Worm (Caenorhabditis elegans) whole organism, early embryonic: ENCODE data around the gene K10G4.5.

Source experiments
- B0310.2 ChIP-seq: sonication (generic microtip); optimal IDR thresholded peaks from 2 replicates; lab custom pipeline; 2016; ENCODE audit warnings: mild to moderate bottlenecking, missing genetic modification characterization, missing compliant biosample characterization
- F13C5.2 ChIP-seq: sonication (generic microtip); optimal IDR thresholded peaks from 2 replicates; lab custom pipeline; 2017; ENCODE audit warnings: mild to moderate bottlenecking, missing genetic modification characterization, inconsistent platforms, missing compliant biosample characterization
- aly-1 ChIP-seq: sonication (generic microtip); optimal IDR thresholded peaks from 2 replicates; lab custom pipeline; 2016; ENCODE audit warnings: missing genetic modification characterization, missing compliant biosample characterization
- ama-1 ChIP-seq: fragments of 150-350 bp; optimal IDR thresholded peaks from 2 replicates; lab custom pipeline; 2014
- ceh-13 ChIP-seq: fragments of 200-800 bp; sonication (Bioruptor generic); optimal IDR thresholded peaks from 2 replicates; lab custom pipeline; 2018; ENCODE audit warnings: mild to moderate bottlenecking, missing genetic modification characterization, missing compliant biosample characterization
- ceh-36 ChIP-seq: sonication (generic microtip); optimal IDR thresholded peaks from 2 replicates; lab custom pipeline; 2016; ENCODE audit warnings: missing genetic modification characterization, inconsistent platforms, missing compliant biosample characterization
- ets-7 ChIP-seq: sonication (generic microtip); optimal IDR thresholded peaks from 2 replicates; lab custom pipeline; 2016; ENCODE audit warnings: missing genotype, missing genetic modification characterization, missing compliant biosample characterization
- flt-1 ChIP-seq: fragments of 200-800 bp; sonication (Bioruptor generic); IDR thresholded peaks from 2 replicates; pipeline ENCODE4 v1.3.6; 2022; ENCODE audit warnings: missing genetic modification characterization, missing compliant biosample characterization
- hmbx-1 ChIP-seq: sonication (generic microtip); optimal IDR thresholded peaks from 2 replicates; lab custom pipeline; 2016; ENCODE audit warnings: mild to moderate bottlenecking, missing genetic modification characterization, missing compliant biosample characterization
- hmg-4 ChIP-seq: fragments of 200-800 bp; sonication (Bioruptor generic); optimal IDR thresholded peaks from 2 replicates; lab custom pipeline; 2018; ENCODE audit warnings: mild to moderate bottlenecking, missing genetic modification characterization, missing compliant biosample characterization
- hnd-1 ChIP-seq: sonication (generic microtip); optimal IDR thresholded peaks from 2 replicates; lab custom pipeline; 2016; ENCODE audit warnings: missing genetic modification characterization, missing compliant biosample characterization
- pes-1 ChIP-seq: fragments of 200-800 bp; sonication (Bioruptor generic); IDR thresholded peaks from 2 replicates; pipeline ENCODE4 v1.3.6; 2022; ENCODE audit warnings: missing genetic modification reagents, missing genetic modification characterization, missing compliant biosample characterization
- scrt-1 ChIP-seq: fragments of 200-800 bp; sonication (Bioruptor generic); IDR thresholded peaks from 2 replicates; pipeline ENCODE4 v1.3.6; 2022; ENCODE audit warnings: missing genetic modification characterization, missing compliant biosample characterization
- sea-1 ChIP-seq: fragments of 200-800 bp; sonication (Bioruptor generic); conservative IDR thresholded peaks from 2 replicates; pipeline ENCODE4 v1.3.6; 2022; ENCODE audit warnings: missing genetic modification characterization, missing compliant biosample characterization
- tbx-11 ChIP-seq: fragments of 200-800 bp; sonication (Bioruptor generic); IDR thresholded peaks from 2 replicates; pipeline ENCODE4 v1.3.6; 2022; ENCODE audit warnings: missing genetic modification characterization, missing compliant biosample characterization
- tbx-37 ChIP-seq: fragments of 200-800 bp; sonication (Bioruptor generic); conservative IDR thresholded peaks from 2 replicates; pipeline ENCODE4 v1.3.6; 2022; ENCODE audit warnings: missing genetic modification reagents, missing genetic modification characterization, missing compliant biosample characterization
- tra-4 ChIP-seq: sonication (generic microtip); optimal IDR thresholded peaks from 2 replicates; lab custom pipeline; 2017; ENCODE audit warnings: missing genetic modification characterization, missing compliant biosample characterization

Gene K10G4.5

DNA sequence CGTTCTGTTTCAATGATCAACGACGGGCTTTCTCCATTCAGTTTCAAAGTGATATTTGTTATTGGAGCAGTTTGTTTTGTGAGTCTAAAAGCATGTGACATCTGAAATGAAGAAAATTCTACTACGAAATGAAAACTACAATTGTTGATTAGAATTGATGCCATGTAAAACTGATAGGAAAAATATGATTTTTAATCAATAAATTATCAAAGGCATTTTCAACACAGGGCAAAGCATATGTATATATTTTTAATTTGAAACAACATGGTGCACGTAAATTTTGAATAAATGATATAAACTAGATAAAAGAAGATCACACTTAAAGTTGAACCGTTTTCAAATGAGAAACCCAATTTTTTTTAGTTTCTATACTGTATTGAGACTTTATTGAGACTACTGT is at the start of gene K10G4.5:
K10G4.5 (minus strand) TSS at position 101 of the 400 bp plus-strand sequence.
- TF ChIP-seq ceh-13 (GFP tag; lab: Kevin White, UChicago) = no peak

DNA sequence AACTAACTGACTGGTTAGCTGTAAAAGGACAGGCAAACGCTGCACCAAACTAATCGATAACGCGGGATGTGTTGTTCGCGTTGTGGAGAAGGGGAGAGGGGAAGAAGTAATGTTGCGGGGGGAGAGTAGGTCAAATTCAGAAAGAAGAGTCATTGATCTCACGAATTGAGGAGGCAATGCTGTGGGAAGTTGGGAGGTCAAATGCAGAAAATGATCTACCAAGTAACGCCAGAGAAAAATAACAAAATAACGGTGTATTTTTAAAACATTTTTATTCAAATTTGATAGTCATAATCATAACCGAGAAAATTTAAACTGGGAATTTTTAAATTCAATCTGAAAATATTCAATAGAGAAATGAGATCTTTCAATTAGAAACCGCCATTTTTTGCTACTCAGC is 48.8 kb upstream of the K10G4.5 start, which contains the start of gene lsy-27:
lsy-27 (minus strand) TSS at position 101 of the 400 bp plus-strand sequence.
- no peak for TF ChIP-seq F13C5.2 (tag; lab: Kevin White, UChicago)
- TF ChIP-seq hmbx-1 (tag; lab: Kevin White, UChicago) = no peak
- no peak for TF ChIP-seq ceh-13 (GFP tag; lab: Kevin White, UChicago)
- no peak for TF ChIP-seq ama-1 (lab: Kevin White, UChicago)
- no peak for TF ChIP-seq ets-7 (tag; lab: Kevin White, UChicago)
- no peak for TF ChIP-seq pes-1 (GFP tag; lab: Robert Waterston, UW)
- no peak for TF ChIP-seq aly-1 (tag; lab: Kevin White, UChicago)
- no peak for TF ChIP-seq tbx-37 (GFP tag; lab: Robert Waterston, UW)
- TF ChIP-seq flt-1 (GFP tag; lab: Robert Waterston, UW) = no peak
- TF ChIP-seq B0310.2 (tag; lab: Kevin White, UChicago) = no peak
- no peak for TF ChIP-seq tbx-11 (GFP tag; lab: Robert Waterston, UW)
- no peak for TF ChIP-seq sea-1 (GFP tag; lab: Robert Waterston, UW)
- TF ChIP-seq ceh-36 (tag; lab: Kevin White, UChicago) = no peak
- TF ChIP-seq scrt-1 (GFP tag; lab: Robert Waterston, UW) = no peak
- TF ChIP-seq tra-4 (tag; lab: Kevin White, UChicago) = no peak
- no peak for TF ChIP-seq hnd-1 (tag; lab: Kevin White, UChicago)
- TF ChIP-seq hmg-4 (GFP tag; lab: Kevin White, UChicago) = no peak

DNA sequence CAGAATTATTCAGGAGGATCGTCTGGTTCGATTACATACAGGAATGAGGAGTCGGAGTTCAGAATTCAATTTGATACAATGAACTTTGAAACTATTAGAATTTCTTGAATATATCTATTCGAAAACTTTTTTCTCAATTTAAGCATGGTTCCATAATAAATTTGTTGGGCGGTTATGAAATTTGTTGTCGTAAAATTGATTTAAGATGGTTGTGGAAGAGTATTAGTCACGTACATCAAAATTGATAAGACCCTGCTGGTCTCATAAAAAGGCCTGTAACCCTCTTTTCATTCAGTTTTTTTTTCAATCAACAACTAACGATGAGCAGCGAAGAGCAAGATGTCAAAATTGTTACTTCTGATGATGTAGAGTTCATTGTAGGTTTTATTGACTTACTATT is 46.3 kb upstream of the K10G4.5 start, which contains the start of gene skr-5:
skr-5 (plus strand) TSS at position 301 of the 400 bp plus-strand sequence.
- TF ChIP-seq tbx-11 (GFP tag; lab: Robert Waterston, UW) (no peak), ceh-13 (GFP tag; lab: Kevin White, UChicago) (no peak), ets-7 (tag; lab: Kevin White, UChicago) (no peak), B0310.2 (tag; lab: Kevin White, UChicago) (no peak), ama-1 (lab: Kevin White, UChicago) (no peak), F13C5.2 (tag; lab: Kevin White, UChicago) (no peak), flt-1 (GFP tag; lab: Robert Waterston, UW) (no peak), ceh-36 (tag; lab: Kevin White, UChicago) (no peak), scrt-1 (GFP tag; lab: Robert Waterston, UW) (no peak), pes-1 (GFP tag; lab: Robert Waterston, UW) (no peak)

DNA sequence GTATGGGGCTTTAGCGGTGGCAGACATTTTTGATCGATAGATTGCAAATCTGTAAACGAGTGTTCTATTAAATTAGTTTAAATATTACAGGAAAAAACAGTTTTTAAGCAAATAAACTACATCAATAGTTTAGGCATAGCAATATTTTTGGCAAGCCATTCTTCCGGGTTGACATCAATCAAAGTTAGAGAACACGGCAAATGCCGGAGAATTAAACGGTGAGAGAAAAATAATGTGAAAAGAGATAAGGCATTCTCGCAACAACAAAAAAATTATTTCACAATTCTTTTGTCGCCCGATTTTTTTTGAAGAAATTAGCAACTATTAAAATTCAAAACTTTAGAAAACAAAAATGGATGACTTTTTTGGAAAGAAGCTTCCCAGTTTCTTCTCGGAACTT is 43.6 kb upstream of the K10G4.5 start, which contains the start of the genes fbxa-188 and fbxa-189:
fbxa-188 (minus strand) TSS at position 51 of the 400 bp plus-strand sequence.
fbxa-189 (plus strand) TSS at position 339 of the 400 bp plus-strand sequence.
- TF ChIP-seq sea-1 (GFP tag; lab: Robert Waterston, UW) (no peak), ama-1 (lab: Kevin White, UChicago) (no peak), hnd-1 (tag; lab: Kevin White, UChicago) (no peak), ets-7 (tag; lab: Kevin White, UChicago) (no peak), B0310.2 (tag; lab: Kevin White, UChicago) (no peak), tbx-37 (GFP tag; lab: Robert Waterston, UW) (no peak), F13C5.2 (tag; lab: Kevin White, UChicago) (no peak), hmbx-1 (tag; lab: Kevin White, UChicago) (no peak), tbx-11 (GFP tag; lab: Robert Waterston, UW) (no peak), tra-4 (tag; lab: Kevin White, UChicago) (no peak), ceh-13 (GFP tag; lab: Kevin White, UChicago) (no peak), ceh-36 (tag; lab: Kevin White, UChicago) (no peak), hmg-4 (GFP tag; lab: Kevin White, UChicago) (no peak), pes-1 (GFP tag; lab: Robert Waterston, UW) (no peak), aly-1 (tag; lab: Kevin White, UChicago) (no peak), flt-1 (GFP tag; lab: Robert Waterston, UW) (no peak), scrt-1 (GFP tag; lab: Robert Waterston, UW) (no peak)

DNA sequence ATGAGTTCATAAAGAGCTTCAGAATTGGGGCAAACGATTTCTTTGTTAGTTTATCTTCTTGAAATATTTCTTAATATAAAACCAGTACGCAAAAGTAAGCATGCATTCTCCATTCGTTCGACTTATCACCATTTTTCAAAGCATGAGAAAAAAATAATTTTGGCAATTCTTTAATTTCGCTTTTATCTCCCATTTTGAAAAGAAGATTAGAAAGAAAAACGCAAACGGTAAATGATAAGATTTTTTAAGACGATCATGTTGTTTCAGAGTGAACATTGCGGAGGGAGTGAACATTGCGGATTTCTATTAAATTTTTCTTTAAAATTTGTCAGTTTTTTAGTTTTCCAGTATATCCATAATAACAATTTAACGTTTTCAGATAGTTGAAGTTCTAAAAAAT is 38.1 kb upstream of the K10G4.5 start:
- TF ChIP-seq hnd-1 (tag; lab: Kevin White, UChicago) = no peak
- TF ChIP-seq hmg-4 (GFP tag; lab: Kevin White, UChicago) = no peak
- TF ChIP-seq ceh-36 (tag; lab: Kevin White, UChicago) = no peak
- TF ChIP-seq tbx-37 (GFP tag; lab: Robert Waterston, UW) = no peak
- no peak for TF ChIP-seq aly-1 (tag; lab: Kevin White, UChicago)

DNA sequence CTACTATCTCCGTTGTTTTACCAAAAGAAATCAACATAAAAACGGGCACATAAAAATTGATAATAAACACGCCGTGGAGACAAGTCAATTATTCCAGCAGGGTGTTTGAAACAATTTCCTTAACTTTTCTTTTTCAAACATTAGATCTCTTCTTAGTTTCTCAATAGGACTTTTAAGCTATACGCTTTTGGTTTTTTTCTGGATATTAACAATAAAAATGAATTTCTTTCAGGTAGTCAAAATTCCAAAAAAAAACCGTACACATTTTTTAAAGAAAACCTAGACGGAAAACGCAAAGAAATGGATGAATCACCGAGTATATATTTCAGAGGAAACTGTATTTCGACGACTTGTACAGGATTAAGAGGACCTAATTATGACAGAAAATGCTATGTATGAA is 30.1 kb upstream of the K10G4.5 start, which contains the start of gene fbxa-185:
fbxa-185 (plus strand) TSS at position 301 of the 400 bp plus-strand sequence.
- no peak for TF ChIP-seq sea-1 (GFP tag; lab: Robert Waterston, UW)

DNA sequence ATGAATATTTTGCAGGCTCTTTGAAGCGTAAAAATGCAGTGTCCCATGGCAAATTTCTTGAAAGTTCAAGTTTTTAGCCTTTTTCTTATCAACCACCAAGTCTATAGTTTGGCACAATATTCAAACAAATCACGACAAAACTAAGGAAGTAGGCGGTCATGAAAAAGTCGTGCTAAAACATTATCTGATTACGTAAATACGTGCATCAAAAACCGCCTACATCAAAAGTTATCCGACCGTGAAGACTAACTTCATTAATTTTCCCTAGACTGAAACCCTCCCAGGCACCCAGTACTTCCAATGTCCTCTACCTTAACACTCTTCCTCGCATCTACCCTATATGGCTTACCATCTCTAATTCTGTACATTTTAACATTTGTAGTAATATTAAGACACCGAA is 27.2 kb upstream of the K10G4.5 start, which contains the start of gene srg-44:
srg-44 (plus strand) TSS at position 301 of the 400 bp plus-strand sequence.
- TF ChIP-seq hmbx-1 (tag; lab: Kevin White, UChicago) (no peak), flt-1 (GFP tag; lab: Robert Waterston, UW) (no peak), ceh-13 (GFP tag; lab: Kevin White, UChicago) (no peak), tbx-11 (GFP tag; lab: Robert Waterston, UW) (no peak), ceh-36 (tag; lab: Kevin White, UChicago) (no peak), hmg-4 (GFP tag; lab: Kevin White, UChicago) (no peak), ets-7 (tag; lab: Kevin White, UChicago) (no peak), aly-1 (tag; lab: Kevin White, UChicago) (no peak), ama-1 (lab: Kevin White, UChicago) (no peak), tbx-37 (GFP tag; lab: Robert Waterston, UW) (no peak)
